Fruit fly (Drosophila melanogaster): Measurements from ENCODE around the gene Pdcd4.

DNA sequence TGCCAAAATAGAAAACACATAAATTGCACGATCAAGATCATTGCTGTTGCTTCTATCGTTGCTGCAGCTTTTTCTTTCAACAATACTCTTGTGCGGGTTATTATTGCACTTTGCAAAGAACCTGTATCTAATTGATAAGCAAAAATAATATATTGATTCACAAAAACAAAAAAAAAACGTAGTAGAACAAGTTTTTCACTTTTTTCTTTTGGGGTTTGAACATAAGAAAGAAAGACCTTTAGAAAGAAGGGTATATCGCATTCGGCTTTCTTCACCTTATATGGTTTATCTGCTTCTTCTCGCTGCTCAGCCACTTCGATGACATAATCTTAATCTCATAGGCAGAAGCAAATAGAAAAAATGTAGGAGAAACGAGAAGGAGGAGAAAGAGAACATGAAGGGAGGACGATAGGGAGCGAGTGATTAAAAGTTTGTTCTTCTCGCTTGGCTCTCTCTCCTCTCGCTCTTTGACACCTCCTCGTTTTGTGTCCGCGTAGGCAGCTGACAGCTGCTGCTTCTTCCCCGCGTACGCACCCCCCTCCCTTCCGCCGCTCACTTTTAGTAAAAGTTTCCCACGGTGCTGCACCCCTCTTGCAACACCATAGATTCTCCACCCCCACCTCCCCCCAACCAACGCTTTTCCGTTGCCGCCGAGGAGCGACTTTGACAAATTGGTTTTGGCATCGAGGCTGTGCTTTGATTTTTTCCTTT, 56.3 kb downstream of the Pdcd4 start:
- TF ChIP-seq CTCF (optimal IDR thresholded peaks at IDR 0.05) (no peak), CG8478 (optimal IDR thresholded peaks at IDR 0.05) (no peak)

Data from S2 (cell line).